Worm (Caenorhabditis elegans) whole organism, young adult: ENCODE results near the gene M116.5.

Experiments used
- B0019.2 ChIP-seq: fragments of 200-800 bp; sonication (Bioruptor generic); conservative IDR thresholded peaks from 2 replicates; pipeline ENCODE4 v1.3.6; 2022; ENCODE audit warnings: missing genetic modification reagents, missing genetic modification characterization, missing compliant biosample characterization
- B0035.1 ChIP-seq: sonication (generic microtip); optimal IDR thresholded peaks from 2 replicates; lab custom pipeline; 2016; ENCODE audit warnings: missing genetic modification characterization, mild to moderate bottlenecking, missing compliant biosample characterization, missing genotype, missing genetic modification reagents
- B0261.1 ChIP-seq: sonication (generic microtip); optimal IDR thresholded peaks from 2 replicates; lab custom pipeline; 2016; ENCODE audit warnings: mild to moderate bottlenecking, missing genetic modification characterization, moderate library complexity, missing compliant biosample characterization
- C17E4.6 ChIP-seq: fragments of 200-800 bp; sonication (Bioruptor generic); IDR thresholded peaks from 2 replicates; pipeline ENCODE4 v1.3.6; 2022; ENCODE audit warnings: missing genetic modification reagents, missing genetic modification characterization, missing compliant biosample characterization
- D2030.7 ChIP-seq: fragments of 200-800 bp; sonication (Bioruptor generic); IDR thresholded peaks from 2 replicates; pipeline ENCODE4 v1.3.6; 2022; ENCODE audit warnings: missing genetic modification reagents, missing genetic modification characterization, missing compliant biosample characterization
- F10E7.11 ChIP-seq: sonication (generic microtip); optimal IDR thresholded peaks from 2 replicates; lab custom pipeline; 2017; ENCODE audit warnings: mild to moderate bottlenecking, missing genetic modification characterization, moderate library complexity, missing compliant biosample characterization
- F22D6.2 ChIP-seq: sonication (generic microtip); optimal IDR thresholded peaks from 2 replicates; lab custom pipeline; 2016; ENCODE audit warnings: mild to moderate bottlenecking, missing genetic modification characterization, missing compliant biosample characterization
- F33H1.4 ChIP-seq: fragments of 200-800 bp; sonication (Bioruptor generic); IDR thresholded peaks from 2 replicates; pipeline ENCODE4 v1.3.6; 2022; ENCODE audit warnings: missing genetic modification reagents, missing genetic modification characterization, missing compliant biosample characterization
- F39B2.1 ChIP-seq: fragments of 200-800 bp; sonication (Bioruptor generic); IDR thresholded peaks from 2 replicates; pipeline ENCODE4 v1.3.6; 2022; ENCODE audit warnings: missing genetic modification reagents, missing genetic modification characterization, missing compliant biosample characterization
- F49E8.2 ChIP-seq: sonication (generic microtip); optimal IDR thresholded peaks from 3 replicates; lab custom pipeline; 2017; ENCODE audit warnings: missing genetic modification characterization, mild to moderate bottlenecking, missing compliant biosample characterization, antibody characterized with exemption, moderate library complexity; ENCODE audit not compliant: insufficient read depth
- F52B5.7 ChIP-seq: sonication (generic microtip); optimal IDR thresholded peaks from 2 replicates; lab custom pipeline; 2016; ENCODE audit warnings: mild to moderate bottlenecking, missing genetic modification characterization, missing compliant biosample characterization
- F57C9.4 ChIP-seq: sonication (generic microtip); optimal IDR thresholded peaks from 2 replicates; lab custom pipeline; 2017; ENCODE audit warnings: mild to moderate bottlenecking, missing genetic modification characterization, missing compliant biosample characterization
- atf-7 ChIP-seq: sonication (generic microtip); optimal IDR thresholded peaks from 2 replicates; lab custom pipeline; 2017; ENCODE audit warnings: mild to moderate bottlenecking, missing genetic modification characterization, missing compliant biosample characterization
- attf-3 ChIP-seq: fragments of 200-800 bp; sonication (Bioruptor generic); conservative IDR thresholded peaks from 2 replicates; pipeline ENCODE4 v1.3.6; 2022; ENCODE audit warnings: missing genetic modification reagents, missing genetic modification characterization, missing compliant biosample characterization
- ceh-27 ChIP-seq: fragments of 200-800 bp; sonication (Bioruptor generic); optimal IDR thresholded peaks from 2 replicates; lab custom pipeline; 2018; ENCODE audit warnings: mild to moderate bottlenecking, missing genetic modification characterization, moderate library complexity, missing compliant biosample characterization
- ceh-58 ChIP-seq: fragments of 200-800 bp; sonication (Bioruptor generic); IDR thresholded peaks from 2 replicates; pipeline ENCODE4 v1.3.6; 2022; ENCODE audit warnings: missing genetic modification characterization, missing compliant biosample characterization
- ceh-79 ChIP-seq: sonication (generic microtip); optimal IDR thresholded peaks from 2 replicates; lab custom pipeline; 2017; ENCODE audit warnings: mild to moderate bottlenecking, missing genetic modification characterization, missing compliant biosample characterization
- dox-1 ChIP-seq: fragments of 200-800 bp; sonication (Bioruptor generic); IDR thresholded peaks from 2 replicates; pipeline ENCODE4 v1.3.6; 2022; ENCODE audit warnings: missing genetic modification reagents, missing genetic modification characterization, missing compliant biosample characterization
- dpff-1 ChIP-seq: sonication (generic microtip); optimal IDR thresholded peaks from 2 replicates; lab custom pipeline; 2017; ENCODE audit warnings: mild to moderate bottlenecking, missing genetic modification characterization, missing compliant biosample characterization
- egl-18 ChIP-seq: fragments of 200-800 bp; sonication (Bioruptor generic); IDR thresholded peaks from 2 replicates; pipeline ENCODE4 v1.3.6; 2022; ENCODE audit warnings: missing genetic modification reagents, missing genetic modification characterization, missing compliant biosample characterization
- fkh-3 ChIP-seq: sonication (generic microtip); optimal IDR thresholded peaks from 2 replicates; lab custom pipeline; 2016; ENCODE audit warnings: mild to moderate bottlenecking, missing genetic modification characterization, missing compliant biosample characterization
- him-1 ChIP-seq: sonication (generic microtip); optimal IDR thresholded peaks from 2 replicates; lab custom pipeline; 2016; ENCODE audit warnings: missing genotype, missing genetic modification reagents, missing genetic modification characterization, missing compliant biosample characterization
- hlh-12 ChIP-seq: sonication (generic microtip); optimal IDR thresholded peaks from 2 replicates; lab custom pipeline; 2016; ENCODE audit warnings: missing genetic modification characterization, missing compliant biosample characterization
- hlh-26 ChIP-seq: fragments of 200-800 bp; sonication (Bioruptor generic); conservative IDR thresholded peaks from 2 replicates; pipeline ENCODE4 v1.3.6; 2022; ENCODE audit warnings: missing genetic modification reagents, missing genetic modification characterization, missing compliant biosample characterization
- hmg-1.2 ChIP-seq: fragments of 200-800 bp; sonication (Bioruptor generic); IDR thresholded peaks from 2 replicates; pipeline ENCODE4 v1.3.6; 2022; ENCODE audit warnings: missing genetic modification reagents, missing genetic modification characterization, missing compliant biosample characterization
- hsf-1 ChIP-seq: fragments of 200-800 bp; sonication (Bioruptor generic); IDR thresholded peaks from 2 replicates; pipeline ENCODE4 v1.3.6; 2022; ENCODE audit warnings: missing genetic modification reagents, missing genetic modification characterization, missing compliant biosample characterization
- lin-35 ChIP-seq, 3 experiments: fragments of 150-350 bp in 2 of 3; sonication (generic microtip) in 1 of 3; optimal IDR thresholded peaks; 2 replicates each; lab custom pipeline; 2014 to 2018; ENCODE audit warnings: missing biosample characterization in 3 of 3, missing genetic modification characterization in 3 of 3, missing genetic modification reagents in 3 of 3
- lsl-1 ChIP-seq: fragments of 200-800 bp; sonication (Bioruptor generic); optimal IDR thresholded peaks from 2 replicates; lab custom pipeline; 2018; ENCODE audit warnings: mild to moderate bottlenecking, missing genetic modification characterization, moderate library complexity, missing compliant biosample characterization
- madf-8 ChIP-seq: fragments of 200-800 bp; sonication (Bioruptor generic); conservative IDR thresholded peaks from 2 replicates; pipeline ENCODE4 v1.3.6; 2022; ENCODE audit warnings: missing genetic modification reagents, missing genetic modification characterization, missing compliant biosample characterization
- mcd-1 ChIP-seq: fragments of 200-800 bp; sonication (Bioruptor generic); IDR thresholded peaks from 2 replicates; pipeline ENCODE4 v1.3.6; 2022; ENCODE audit warnings: missing genetic modification reagents, missing genetic modification characterization, missing compliant biosample characterization
- nfya-1 ChIP-seq: sonication (generic microtip); optimal IDR thresholded peaks from 2 replicates; lab custom pipeline; 2017; ENCODE audit warnings: antibody characterized with exemption, missing compliant biosample characterization, missing genetic modification characterization, borderline replicate concordance; ENCODE audit not compliant: insufficient read depth
- nfyb-1 ChIP-seq: fragments of 200-800 bp; sonication (Bioruptor generic); IDR thresholded peaks from 2 replicates; pipeline ENCODE4 v1.3.6; 2022; ENCODE audit warnings: missing genetic modification reagents, missing genetic modification characterization, missing compliant biosample characterization
- nhr-179 ChIP-seq: sonication (generic microtip); optimal IDR thresholded peaks from 2 replicates; lab custom pipeline; 2016; ENCODE audit warnings: mild to moderate bottlenecking, missing genetic modification characterization, missing compliant biosample characterization
- nhr-80 ChIP-seq: sonication (generic microtip); optimal IDR thresholded peaks from 2 replicates; lab custom pipeline; 2016; ENCODE audit warnings: missing genetic modification characterization, missing compliant biosample characterization
- pha-4 ChIP-seq: fragments of 150-350 bp; sonication (generic microtip); optimal IDR thresholded peaks from 2 replicates; lab custom pipeline; 2014; ENCODE audit warnings: missing biosample characterization, missing genetic modification reagents, missing genetic modification characterization
- repo-1 ChIP-seq: sonication (generic microtip); optimal IDR thresholded peaks from 2 replicates; lab custom pipeline; 2017; ENCODE audit warnings: mild to moderate bottlenecking, missing genetic modification characterization, missing compliant biosample characterization
- rpc-1 ChIP-seq, 2 experiments: fragments of 150-350 bp in 1 of 2; sonication (generic microtip) in 1 of 2; optimal IDR thresholded peaks; 2 replicates each; lab custom pipeline; 2014 to 2018; ENCODE audit warnings: missing biosample characterization in 1 of 2, missing genetic modification characterization in 1 of 2, missing genetic modification reagents in 1 of 2, missing genotype in 1 of 2
- sea-2 ChIP-seq: fragments of 200-800 bp; sonication (Bioruptor generic); IDR thresholded peaks from 2 replicates; pipeline ENCODE4 v1.3.6; 2022; ENCODE audit warnings: missing genetic modification characterization, missing compliant biosample characterization
- snpc-1.1 ChIP-seq: sonication (generic microtip); optimal IDR thresholded peaks from 2 replicates; lab custom pipeline; 2017; ENCODE audit warnings: missing genetic modification characterization, mild to moderate bottlenecking, missing compliant biosample characterization, antibody characterized with exemption, moderate library complexity, missing genotype, missing genetic modification reagents; ENCODE audit not compliant: insufficient read depth
- snpc-1.3 ChIP-seq: sonication (generic microtip); optimal IDR thresholded peaks from 2 replicates; lab custom pipeline; 2017; ENCODE audit warnings: missing genetic modification characterization, mild to moderate bottlenecking, missing compliant biosample characterization, antibody characterized with exemption, moderate library complexity, missing genotype, missing genetic modification reagents; ENCODE audit not compliant: insufficient read depth
- snpc-4 ChIP-seq, 5 experiments: fragments of 150-350 bp in 1 of 5; sonication (generic microtip) in 4 of 5; optimal IDR thresholded peaks; 2 replicates each; lab custom pipeline; 2014 to 2018; ENCODE audit warnings: missing genetic modification characterization in 5 of 5, missing biosample characterization in 3 of 5, antibody characterized with exemption in 2 of 5, mild to moderate bottlenecking in 2 of 5, missing compliant biosample characterization in 2 of 5, missing genotype in 2 of 5, moderate library complexity in 2 of 5, missing genetic modification reagents in 1 of 5
- tbx-9 ChIP-seq: sonication (generic microtip); optimal IDR thresholded peaks from 2 replicates; lab custom pipeline; 2016; ENCODE audit warnings: borderline replicate concordance, missing genetic modification characterization, inconsistent platforms, missing compliant biosample characterization
- tlf-1 ChIP-seq: fragments of 200-800 bp; sonication (Bioruptor generic); optimal IDR thresholded peaks from 2 replicates; lab custom pipeline; 2018; ENCODE audit warnings: mild to moderate bottlenecking, missing genetic modification characterization, missing compliant biosample characterization
- xnd-1 ChIP-seq: sonication (generic microtip); optimal IDR thresholded peaks from 2 replicates; lab custom pipeline; 2016; ENCODE audit warnings: missing genotype, missing genetic modification reagents, missing genetic modification characterization, missing compliant biosample characterization
- ztf-6 ChIP-seq: fragments of 200-800 bp; sonication (Bioruptor generic); IDR thresholded peaks from 2 replicates; pipeline ENCODE4 v1.3.6; 2022; ENCODE audit warnings: missing genetic modification reagents, missing genetic modification characterization, missing compliant biosample characterization

M116.5 gene

DNA sequence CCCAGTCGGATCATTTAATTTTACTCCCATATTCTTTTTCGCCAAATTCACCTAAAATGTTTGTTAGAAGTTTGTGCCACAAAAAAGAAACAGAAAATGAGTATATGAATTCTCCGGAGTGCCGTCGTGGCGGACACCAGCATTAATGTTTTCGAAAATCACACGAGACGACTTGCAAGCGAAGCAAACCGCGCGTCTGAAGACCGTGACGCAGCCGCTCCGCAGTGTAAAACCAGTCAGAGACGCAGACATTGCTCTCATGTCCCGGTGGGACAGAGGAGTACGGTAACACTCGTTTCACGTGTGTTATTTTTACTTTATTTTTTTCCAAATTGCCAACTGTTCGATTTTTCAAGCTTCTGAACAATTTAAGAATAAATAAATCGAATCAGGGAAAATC is 11.8 kb upstream of the M116.5 start, which contains the start of the genes T26A8.4 and pdtf-1 (continued):
- TF ChIP-seq snpc-1.3 (peak; percentile 83), lin-35 (GFP tag; optimal IDR thresholded peaks at IDR 0.05; lab: Kevin White, UChicago) (peak in 2 of 3 experiments; percentile 45 to 76), F57C9.4 (tag; lab: Kevin White, UChicago) (no peak), sea-2 (GFP tag; lab: Robert Waterston, UW) (0 out of 2 replicates have a peak, but pooled peaks have one; percentile 26), D2030.7 (peak; percentile 88), tlf-1 (GFP tag; lab: Kevin White, UChicago) (peak; percentile 93), F52B5.7 (tag; lab: Kevin White, UChicago) (peak; percentile 6), mcd-1 (peak; percentile 83), F49E8.2 (tag; lab: Kevin White, UChicago) (peak; percentile 91), lsl-1 (peak; percentile 96), C17E4.6 (peak; percentile 79), egl-18 (no peak), fkh-3 (tag; lab: Kevin White, UChicago) (no peak), hsf-1 (GFP tag; lab: Robert Waterston, UW) (peak; percentile 70), ceh-79 (tag; lab: Kevin White, UChicago) (no peak), xnd-1 (tag; lab: Kevin White, UChicago) (no peak), repo-1 (tag; lab: Kevin White, UChicago) (peak; percentile 60), ztf-6 (0 out of 2 replicates have a peak, but pooled peaks have one; percentile 28), B0261.1 (no peak), nhr-80 (tag; lab: Kevin White, UChicago) (peak; percentile 12), B0019.2 (peak; percentile 65), tbx-9 (tag; lab: Kevin White, UChicago) (no peak), snpc-1.1 (peak; percentile 80), snpc-4 (GFP tag; optimal IDR thresholded peaks at IDR 0.05; lab: Kevin White, UChicago) (peak; percentile 60), snpc-4 (tag; optimal IDR thresholded peaks at IDR 0.05; lab: Kevin White, UChicago) (peak; percentile 81 to 93 (median 88)), hlh-26 (GFP tag; lab: Robert Waterston, UW) (no peak), dox-1 (GFP tag; lab: Robert Waterston, UW) (peak; percentile 92), ceh-27 (GFP tag; lab: Kevin White, UChicago) (peak; percentile 97), B0035.1 (peak; percentile 51), madf-8 (peak; percentile 54), F10E7.11 (tag; lab: Kevin White, UChicago) (no peak), nfyb-1 (GFP tag; lab: Robert Waterston, UW) (peak; percentile 96), attf-3 (GFP tag; lab: Robert Waterston, UW) (peak; percentile 77), F33H1.4 (GFP tag; lab: Robert Waterston, UW) (peak; percentile 97), nfya-1 (no peak), hmg-1.2 (peak; percentile 91)
- TF ChIP-seq, all 124 proteins: peak for 72

DNA sequence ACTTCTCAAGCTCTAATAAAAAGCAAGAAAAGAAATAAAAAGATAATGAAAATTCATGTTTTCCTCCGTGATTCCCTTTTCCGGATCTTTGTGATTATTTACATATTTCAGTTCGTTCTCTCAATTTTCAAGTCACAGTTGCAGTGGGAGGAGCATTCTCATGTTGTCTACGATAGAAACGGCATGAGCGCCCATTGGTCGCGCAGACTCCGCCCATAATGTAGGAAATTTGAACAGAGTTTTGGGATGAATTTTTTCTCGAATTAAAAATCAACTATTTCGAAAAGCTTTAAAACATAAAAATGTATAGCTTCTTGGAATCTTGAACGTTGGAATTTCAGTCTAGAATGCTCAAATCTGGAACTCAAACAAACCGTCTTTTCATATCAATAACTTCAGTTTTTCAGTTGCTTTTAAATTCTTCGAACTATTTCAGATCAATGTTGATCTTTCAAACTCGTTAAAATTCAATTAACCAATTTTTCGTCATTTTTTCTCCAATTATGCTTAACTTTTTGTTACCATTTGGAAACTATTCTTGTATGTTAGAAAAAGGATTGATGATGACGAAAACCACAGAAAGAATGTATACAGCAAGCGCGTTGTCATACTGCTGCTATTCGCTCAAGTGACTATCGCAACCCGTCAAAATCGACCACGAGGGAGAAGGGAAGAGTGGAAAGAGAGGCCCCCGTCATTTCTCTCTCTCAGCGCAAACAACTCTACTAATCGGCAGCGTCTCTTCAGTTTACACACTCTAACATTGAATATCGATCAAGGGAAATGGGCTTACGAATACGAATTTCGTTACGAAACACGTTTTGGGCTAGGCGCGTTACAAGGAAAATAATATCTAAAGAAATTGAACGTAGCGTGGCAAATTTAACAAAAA is 11.0 kb upstream of the M116.5 start:
- TF ChIP-seq F39B2.1 (GFP tag; lab: Robert Waterston, UW) (0 out of 2 replicates have a peak, but pooled peaks have one; percentile 34), ceh-58 (0 out of 2 replicates have a peak, but pooled peaks have one; percentile 50), atf-7 (tag; lab: Kevin White, UChicago) (peak; percentile 14), pha-4 (tag; lab: Kevin White, UChicago) (no peak), madf-8 (no peak), lsl-1 (no peak), him-1 (tag; lab: Kevin White, UChicago) (no peak), nhr-179 (tag; lab: Kevin White, UChicago) (no peak), F22D6.2 (peak; percentile 12), dpff-1 (tag; lab: Kevin White, UChicago) (peak; percentile 34), nfya-1 (no peak), rpc-1 (optimal IDR thresholded peaks at IDR 0.05; lab: Kevin White, UChicago) (no peak), rpc-1 (tag; optimal IDR thresholded peaks at IDR 0.05; lab: Kevin White, UChicago) (no peak), hlh-12 (tag; lab: Kevin White, UChicago) (no peak), B0261.1 (no peak), lin-35 (GFP tag; optimal IDR thresholded peaks at IDR 0.05; lab: Kevin White, UChicago) (peak in 2 of 3 experiments; percentile 22 to 71)
